Worm (Caenorhabditis elegans) whole organism, L4 larva: ENCODE results near the gene nlp-78.

Source experiments
- F44E2.7 ChIP-seq: fragments of 200-800 bp; sonication (Bioruptor generic); IDR thresholded peaks from 2 replicates; pipeline ENCODE4 v2.1.2; 2022; ENCODE audit warnings: missing genetic modification characterization, missing compliant biosample characterization
- ama-1 ChIP-seq: fragments of 150-350 bp; optimal IDR thresholded peaks from 2 replicates; lab custom pipeline; 2014; ENCODE audit warnings: inconsistent platforms, mixed read lengths
- ces-1 ChIP-seq: fragments of 150-350 bp; sonication (generic microtip); optimal IDR thresholded peaks from 4 replicates; lab custom pipeline; 2014; ENCODE audit warnings: missing biosample characterization, missing genetic modification reagents, missing genetic modification characterization
- egl-27 ChIP-seq: sonication (generic microtip); optimal IDR thresholded peaks from 3 replicates; lab custom pipeline; 2017; ENCODE audit warnings: missing biosample characterization, missing genetic modification reagents, missing genetic modification characterization
- hif-1 ChIP-seq, 2 experiments: sonication (generic microtip); optimal IDR thresholded peaks; 2 replicates each; lab custom pipeline; 2016 to 2017; ENCODE audit warnings: missing compliant biosample characterization in 2 of 2, missing genetic modification characterization in 2 of 2, missing genetic modification reagents in 2 of 2, missing genotype in 2 of 2, mild to moderate bottlenecking in 1 of 2
- jun-1 ChIP-seq: fragments of 150-350 bp; optimal IDR thresholded peaks from 2 replicates; lab custom pipeline; 2014; ENCODE audit warnings: missing biosample characterization, missing genetic modification reagents, missing genetic modification characterization
- lsy-2 ChIP-seq, 2 experiments: fragments of 150-350 bp in 1 of 2; sonication (generic microtip) in 1 of 2; optimal IDR thresholded peaks; 2 replicates each; lab custom pipeline; 2014 to 2017; ENCODE audit warnings: missing biosample characterization in 2 of 2, missing genetic modification characterization in 2 of 2
- nhr-76 ChIP-seq: fragments of 150-350 bp; optimal IDR thresholded peaks from 2 replicates; lab custom pipeline; 2014; ENCODE audit warnings: missing biosample characterization, missing genetic modification characterization
- spr-3 ChIP-seq: fragments of 200-800 bp; sonication (Bioruptor generic); optimal IDR thresholded peaks from 2 replicates; lab custom pipeline; 2018; ENCODE audit warnings: mild to moderate bottlenecking, missing genetic modification characterization, missing compliant biosample characterization
- tra-1 ChIP-seq: fragments of 200-800 bp; sonication (Bioruptor generic); IDR thresholded peaks from 2 replicates; pipeline ENCODE4 v1.3.6; 2022; ENCODE audit warnings: missing genetic modification reagents, missing genetic modification characterization, missing compliant biosample characterization
- unc-62 ChIP-seq, 3 experiments: fragments of 150-350 bp in 1 of 3; sonication (generic microtip); optimal IDR thresholded peaks in 2 of 3; peaks in 1 of 3; 1 replicate in 1 of 3; 2 replicates in 2 of 3; lab custom pipeline; 2014 to 2017; ENCODE audit warnings: missing biosample characterization in 3 of 3, missing genetic modification characterization in 3 of 3, missing genetic modification reagents in 3 of 3, missing genotype in 1 of 3

- TF ChIP-seq nhr-76 (peak; percentile 38), jun-1 (tag; lab: Kevin White, UChicago) (no peak), egl-27 (tag; lab: Kevin White, UChicago) (no peak), tra-1 (GFP tag; lab: Robert Waterston, UW) (peak; percentile 68; the same call in 1 of the 2 replicates), unc-62 (GFP tag; optimal IDR thresholded peaks at IDR 0.05 in 1 of 2; lab: Kevin White, UChicago) (peak in 1 of 2 experiments; percentile 45), unc-62 (tag; optimal IDR thresholded peaks at IDR 0.05; lab: Kevin White, UChicago) (no peak), spr-3 (GFP tag; lab: Kevin White, UChicago) (no peak), F44E2.7 (no peak), ama-1 (lab: Kevin White, UChicago) (peak; percentile 70), lsy-2 (tag; optimal IDR thresholded peaks at IDR 0.05; lab: Kevin White, UChicago) (peak; percentile 44 to 68), ces-1 (GFP tag; lab: Kevin White, UChicago) (no peak), hif-1 (tag; optimal IDR thresholded peaks at IDR 0.05; lab: Kevin White, UChicago) (peak in 1 of 2 experiments; percentile 11)
Observed at ce11 chrII:9128132-9128531, 7.8 kb upstream of the nlp-78 start.
